Fruit fly (Drosophila melanogaster) whole organism, wandering third instar larva: ENCODE measurements around the gene Rpp20.
A peak's percentile ranks its signal among the peaks of the same experiment; 100 is the strongest.

ENCODE experiments used
- Abd-B ChIP-seq: fragments of >200 bp; optimal IDR thresholded peaks from 2 replicates; lab custom pipeline; 2017; ENCODE audit warnings: missing biosample characterization, missing genetic modification characterization
- CG32264 ChIP-seq: fragments of 200-800 bp; sonication (Bioruptor generic); optimal IDR thresholded peaks from 2 replicates; lab custom pipeline; 2016; ENCODE audit warnings: missing biosample characterization, missing genetic modification characterization
- CG9705 ChIP-seq: fragments of 200-800 bp; sonication (Bioruptor generic); optimal IDR thresholded peaks from 2 replicates; lab custom pipeline; 2018; ENCODE audit warnings: missing biosample characterization, mild to moderate bottlenecking, missing genetic modification characterization
- CrebA ChIP-seq: fragments of 200-800 bp; sonication (Bioruptor generic); optimal IDR thresholded peaks from 2 replicates; lab custom pipeline; 2016; ENCODE audit warnings: missing biosample characterization, mild to moderate bottlenecking, missing genetic modification characterization, borderline replicate concordance
- Dif ChIP-seq: fragments of 200-275, 200-300 bp; sonication (Bioruptor generic); optimal IDR thresholded peaks from 2 replicates; lab custom pipeline; 2018; ENCODE audit warnings: missing biosample characterization, missing genetic modification characterization; ENCODE audit not compliant: partially characterized antibody
- HLH106 ChIP-seq: fragments of 200-800 bp; optimal IDR thresholded peaks from 3 replicates; lab custom pipeline; 2019; ENCODE audit warnings: missing biosample characterization, mild to moderate bottlenecking, missing genetic modification characterization, moderate library complexity
- Hr78 ChIP-seq: fragments of >200 bp; optimal IDR thresholded peaks from 2 replicates; lab custom pipeline; 2017; ENCODE audit warnings: missing biosample characterization, missing genetic modification characterization
- Hr83 ChIP-seq: fragments of 200-300 bp; sonication (Bioruptor generic); optimal IDR thresholded peaks from 2 replicates; lab custom pipeline; 2016; ENCODE audit warnings: missing biosample characterization, mild to moderate bottlenecking, missing genetic modification characterization, moderate library complexity; ENCODE audit not compliant: poor library complexity, severe bottlenecking
- Jra ChIP-seq: sonication (Bioruptor generic); optimal IDR thresholded peaks from 2 replicates; lab custom pipeline; 2016; ENCODE audit warnings: missing biosample characterization, missing genetic modification characterization
- Mio ChIP-seq: sonication (Bioruptor generic); optimal IDR thresholded peaks from 2 replicates; lab custom pipeline; 2016; ENCODE audit warnings: missing biosample characterization, missing genetic modification characterization
- Myc ChIP-seq: fragments of >200 bp; optimal IDR thresholded peaks from 2 replicates; lab custom pipeline; 2017
- N ChIP-seq: fragments of >200 bp; optimal IDR thresholded peaks from 2 replicates; lab custom pipeline; 2018; ENCODE audit warnings: missing biosample characterization, missing external identifiers, missing genetic modification characterization
- OdsH ChIP-seq: fragments of 200-800 bp; sonication (Bioruptor generic); optimal IDR thresholded peaks from 2 replicates; lab custom pipeline; 2016; ENCODE audit warnings: missing biosample characterization, mild to moderate bottlenecking, missing genetic modification characterization
- Rel ChIP-seq, 2 experiments: fragments of 200-800 bp; sonication (Bioruptor generic) in 1 of 2; optimal IDR thresholded peaks; 2 replicates in 1 of 2; 3 replicates in 1 of 2; lab custom pipeline; 2016 to 2019; ENCODE audit warnings: mild to moderate bottlenecking in 2 of 2, missing biosample characterization in 2 of 2, missing genetic modification characterization in 2 of 2, moderate library complexity in 1 of 2
- Sp1 ChIP-seq: fragments of 200-800 bp; sonication (Bioruptor generic); optimal IDR thresholded peaks from 3 replicates; lab custom pipeline; 2019; ENCODE audit warnings: missing biosample characterization, mild to moderate bottlenecking, missing genetic modification characterization, moderate library complexity
- br ChIP-seq: fragments of 200-800 bp; sonication (Bioruptor generic); optimal IDR thresholded peaks from 2 replicates; lab custom pipeline; 2016; ENCODE audit warnings: missing biosample characterization, missing genetic modification characterization
- brk ChIP-seq: fragments of 200-800 bp; sonication (Bioruptor generic); optimal IDR thresholded peaks from 2 replicates; lab custom pipeline; 2016; ENCODE audit warnings: missing biosample characterization, mild to moderate bottlenecking, missing genetic modification characterization
- dl ChIP-seq, 2 experiments: fragments of 175-275, 200-275 bp in 1 of 2; fragments of 200-275 bp in 1 of 2; sonication (Bioruptor generic); optimal IDR thresholded peaks; lab custom pipeline; 2018; ENCODE audit warnings: mild to moderate bottlenecking in 2 of 2, missing biosample characterization in 2 of 2, missing genetic modification characterization in 2 of 2, moderate library complexity in 2 of 2; ENCODE audit not compliant: partially characterized antibody in 2 of 2, insufficient read depth in 1 of 2
- dmrt93B ChIP-seq: fragments of 200-800 bp; sonication (Bioruptor generic); optimal IDR thresholded peaks from 2 replicates; lab custom pipeline; 2018; ENCODE audit warnings: missing biosample characterization, mild to moderate bottlenecking, missing genetic modification characterization
- dsf ChIP-seq: sonication (Bioruptor generic); optimal IDR thresholded peaks from 2 replicates; lab custom pipeline; 2016; ENCODE audit warnings: missing biosample characterization, missing genetic modification characterization, borderline replicate concordance
- ey ChIP-seq: fragments of 200-800 bp; sonication (Bioruptor generic); optimal IDR thresholded peaks from 2 replicates; lab custom pipeline; 2016; ENCODE audit warnings: missing biosample characterization, missing genetic modification characterization
- foxo ChIP-seq, 2 experiments: fragments of 200-800 bp; sonication (Bioruptor generic); optimal IDR thresholded peaks; 2 replicates in 1 of 2; 3 replicates in 1 of 2; lab custom pipeline; 2016 to 2017; ENCODE audit warnings: missing biosample characterization in 2 of 2, missing genetic modification characterization in 2 of 2
- fru ChIP-seq: fragments of 200-800 bp; sonication (Bioruptor generic); optimal IDR thresholded peaks from 3 replicates; lab custom pipeline; 2016; ENCODE audit warnings: missing biosample characterization, mild to moderate bottlenecking, missing genetic modification characterization
- h ChIP-seq: fragments of 200-800 bp; sonication (Bioruptor generic); optimal IDR thresholded peaks from 3 replicates; lab custom pipeline; 2016; ENCODE audit warnings: missing biosample characterization, mild to moderate bottlenecking, missing genetic modification characterization
- jim ChIP-seq: fragments of 175-275, 200-325 bp; sonication (Bioruptor generic); optimal IDR thresholded peaks from 2 replicates; lab custom pipeline; 2016; ENCODE audit warnings: missing biosample characterization, mild to moderate bottlenecking, missing genetic modification characterization
- lola ChIP-seq: fragments of >200 bp; optimal IDR thresholded peaks from 2 replicates; lab custom pipeline; 2017; ENCODE audit warnings: missing biosample characterization, missing genetic modification characterization
- pan ChIP-seq: fragments of >200 bp; optimal IDR thresholded peaks from 2 replicates; lab custom pipeline; 2017
- psq ChIP-seq: fragments of 200-800 bp; sonication (Bioruptor generic); optimal IDR thresholded peaks from 3 replicates; lab custom pipeline; 2017; ENCODE audit warnings: missing biosample characterization, mild to moderate bottlenecking, missing genetic modification characterization, moderate library complexity
- rgr ChIP-seq: fragments of 200-800 bp; sonication (Bioruptor generic); optimal IDR thresholded peaks from 3 replicates; lab custom pipeline; 2016; ENCODE audit warnings: missing biosample characterization, mild to moderate bottlenecking, missing genetic modification characterization
- sage ChIP-seq: fragments of 200-800 bp; sonication (Bioruptor generic); optimal IDR thresholded peaks from 2 replicates; lab custom pipeline; 2016; ENCODE audit warnings: missing biosample characterization, mild to moderate bottlenecking, missing genetic modification characterization
- sv ChIP-seq: fragments of 200-800 bp; sonication (Bioruptor generic); optimal IDR thresholded peaks from 3 replicates; lab custom pipeline; 2016; ENCODE audit warnings: missing biosample characterization, missing genetic modification characterization
- tai ChIP-seq: sonication (Bioruptor generic); optimal IDR thresholded peaks from 2 replicates; lab custom pipeline; 2016; ENCODE audit warnings: missing biosample characterization, missing genetic modification characterization
- usp ChIP-seq: fragments of >200 bp; optimal IDR thresholded peaks from 2 replicates; lab custom pipeline; 2017; ENCODE audit warnings: missing biosample characterization, missing genetic modification characterization
- woc ChIP-seq: sonication (Bioruptor generic); optimal IDR thresholded peaks from 2 replicates; lab custom pipeline; 2016; ENCODE audit warnings: missing biosample characterization, mild to moderate bottlenecking, missing genetic modification characterization

The Rpp20 gene

dm6 chrX:19737872-19738271, 6.4 kb upstream of the Rpp20 start:
- no peak for TF ChIP-seq Hr78 (GFP tag; lab: Kevin White, UChicago)
- no peak for TF ChIP-seq Abd-B (GFP tag; lab: Kevin White, UChicago)
- TF ChIP-seq Sp1 (GFP tag; lab: Kevin White, UChicago) = no peak
- TF ChIP-seq Dif (GFP tag; lab: Kevin White, UChicago) = no peak
- no peak for TF ChIP-seq CG32264 (GFP tag; lab: Kevin White, UChicago)
- no peak for TF ChIP-seq sv (GFP tag; lab: Kevin White, UChicago)
- TF ChIP-seq tai (GFP tag; lab: Kevin White, UChicago) = no peak
- no peak for TF ChIP-seq ey (GFP tag; lab: Kevin White, UChicago)
- TF ChIP-seq CG9705 (GFP tag; lab: Kevin White, UChicago) = no peak
- TF ChIP-seq N (GFP tag; lab: Kevin White, UChicago) = no peak
- no peak for TF ChIP-seq lola (GFP tag; lab: Kevin White, UChicago)
- no peak for TF ChIP-seq Rel (GFP tag; optimal IDR thresholded peaks at IDR 0.05; lab: Kevin White, UChicago)
- no peak for TF ChIP-seq Rel (tag; optimal IDR thresholded peaks at IDR 0.05; lab: Kevin White, UChicago)
- no peak for TF ChIP-seq h (GFP tag; lab: Kevin White, UChicago)
- no peak for TF ChIP-seq dsf (GFP tag; lab: Kevin White, UChicago)
- TF ChIP-seq, all 38 proteins: peak for 0

DNA sequence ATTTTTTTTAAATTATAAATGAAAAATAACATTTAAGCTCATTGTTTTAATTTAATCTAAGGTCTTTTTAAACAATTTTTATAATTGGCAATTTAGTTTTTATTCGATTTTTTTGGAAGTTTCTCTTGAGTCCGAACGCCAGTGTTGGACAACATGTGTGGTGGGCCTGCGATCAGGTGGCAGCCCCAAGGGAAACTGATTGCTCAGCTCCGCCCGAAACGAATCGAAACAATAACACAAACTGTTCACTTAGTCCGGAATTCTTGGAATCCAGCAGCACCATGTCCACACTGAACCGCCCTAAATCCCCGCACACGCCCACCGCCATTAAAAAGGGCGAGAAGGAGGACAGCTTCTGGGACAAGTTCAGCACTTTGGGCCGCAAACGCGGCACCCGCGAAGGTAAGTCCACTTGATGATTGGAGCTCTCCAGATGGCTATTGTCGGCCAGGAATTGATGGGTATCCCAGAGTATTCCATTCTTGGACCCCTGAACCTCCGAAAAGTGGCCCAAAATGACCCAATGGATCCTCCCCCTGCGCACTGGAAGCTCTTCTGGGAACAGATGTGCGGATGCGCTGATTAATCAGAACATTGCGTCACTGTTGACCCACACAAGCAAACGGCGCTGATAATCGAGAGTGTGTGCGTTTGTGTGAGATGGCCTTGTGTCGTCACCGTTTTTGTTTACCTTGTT, 1.8 kb downstream of the Rpp20 start, which contains the start of gene parvin:
Gene parvin (plus strand): TSS at position 134 of the 697 bp plus-strand sequence.
- TF ChIP-seq rgr = peak; percentile 9
- no peak for TF ChIP-seq brk (GFP tag; lab: Kevin White, UChicago)

- TF ChIP-seq CG9705 (GFP tag; lab: Kevin White, UChicago) (no peak), N (GFP tag; lab: Kevin White, UChicago) (no peak), dl (GFP tag; optimal IDR thresholded peaks at IDR 0.05; lab: Kevin White, UChicago; ENCODE audit: insufficient read depth in 1 of 2, partially characterized antibody in 2 of 2) (no peak), lola (GFP tag; lab: Kevin White, UChicago) (no peak), CrebA (GFP tag; lab: Kevin White, UChicago) (no peak), Dif (GFP tag; lab: Kevin White, UChicago) (no peak), woc (GFP tag; lab: Kevin White, UChicago) (no peak), psq (GFP tag; lab: Kevin White, UChicago) (no peak), Sp1 (GFP tag; lab: Kevin White, UChicago) (no peak), brk (GFP tag; lab: Kevin White, UChicago) (no peak), jim (GFP tag; lab: Kevin White, UChicago) (no peak)
These were observed 3.8 kb downstream of the Rpp20 start, which contains the start of gene Alr for dm6 chrX:19748014-19748413. Gene Alr, plus strand, starts transcription at chrX:19748314.

dm6 chrX:19748565-19748964, 4.3 kb downstream of the Rpp20 start:
- peak in 1 of 2 experiments; percentile 31 for TF ChIP-seq foxo (GFP tag; optimal IDR thresholded peaks at IDR 0.05; lab: Kevin White, UChicago)
- TF ChIP-seq Dif (GFP tag; lab: Kevin White, UChicago) = no peak
- TF ChIP-seq CrebA (GFP tag; lab: Kevin White, UChicago) = no peak

DNA sequence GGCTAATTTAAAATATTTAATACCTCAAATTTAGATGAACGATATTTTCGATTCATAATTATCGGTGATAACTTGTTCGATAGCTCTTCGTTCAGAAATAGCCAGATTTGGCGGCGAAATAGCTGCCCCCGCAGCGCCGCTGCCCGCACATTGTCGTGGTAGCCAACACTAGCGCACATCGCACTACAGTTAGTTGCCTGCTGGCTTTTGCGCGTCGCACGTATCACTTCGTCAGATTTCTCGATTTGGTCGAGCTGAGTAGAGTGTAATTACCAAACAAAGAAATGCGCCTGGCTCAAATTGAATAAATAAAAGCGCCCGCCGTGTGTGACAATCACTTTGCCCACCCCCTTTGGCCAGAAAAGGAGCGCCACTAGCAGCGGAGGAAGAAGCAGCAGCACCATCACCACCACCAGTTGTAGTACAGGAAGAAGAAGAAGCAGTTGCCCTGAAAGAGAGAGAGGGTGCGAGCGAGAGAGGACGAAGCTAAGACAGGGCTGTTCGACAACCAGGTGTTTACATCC, 6.5 kb downstream of the Rpp20 start, which contains the start of gene Abcd3:
Gene Abcd3 (plus strand): TSS at position 145 of the 524 bp plus-strand sequence.
- TF ChIP-seq OdsH (GFP tag; lab: Kevin White, UChicago) = peak; percentile 22
- TF ChIP-seq h (GFP tag; lab: Kevin White, UChicago) = peak; percentile 28
- no peak for TF ChIP-seq sage (GFP tag; lab: Kevin White, UChicago)
- peak; percentile 9 for TF ChIP-seq woc (GFP tag; lab: Kevin White, UChicago)
- TF ChIP-seq rgr = peak; percentile 0
- TF ChIP-seq Rel (GFP tag; optimal IDR thresholded peaks at IDR 0.05; lab: Kevin White, UChicago) = no peak
- peak; percentile 15 for TF ChIP-seq Rel (tag; optimal IDR thresholded peaks at IDR 0.05; lab: Kevin White, UChicago)
- TF ChIP-seq lola (GFP tag; lab: Kevin White, UChicago) = no peak
- peak; percentile 9 for TF ChIP-seq HLH106 (tag; lab: Kevin White, UChicago)
- TF ChIP-seq brk (GFP tag; lab: Kevin White, UChicago) = no peak
- TF ChIP-seq psq (GFP tag; lab: Kevin White, UChicago) = peak; percentile 7
- no peak for TF ChIP-seq pan (lab: Kevin White, UChicago)
- TF ChIP-seq usp = no peak
- TF ChIP-seq dmrt93B = no peak
- TF ChIP-seq Hr83 = no peak
- TF ChIP-seq Mio = no peak
- peak; percentile 47 for TF ChIP-seq Sp1 (GFP tag; lab: Kevin White, UChicago)
- no peak for TF ChIP-seq Jra (GFP tag; lab: Kevin White, UChicago)
- peak; percentile 27 for TF ChIP-seq br
- TF ChIP-seq fru (GFP tag; lab: Kevin White, UChicago) = peak; percentile 34
- TF ChIP-seq sv (GFP tag; lab: Kevin White, UChicago) = no peak
- peak; percentile 88 for TF ChIP-seq Myc (lab: Kevin White, UChicago)
